Fruit fly (Drosophila melanogaster) whole organism, embryonic: ENCODE data around the gene JIL-1.
A peak's percentile ranks its signal among the peaks of the same experiment; 100 is the strongest.

Experiments
- Ada2b ChIP-seq: fragments of 200-800 bp; sonication (Bioruptor generic); IDR thresholded peaks from 2 replicates; pipeline ENCODE4 v1.3.6; 2022; ENCODE audit warnings: missing biosample characterization, missing genetic modification characterization
- Bdp1 ChIP-seq: fragments of 200-800 bp; sonication (Bioruptor generic); optimal IDR thresholded peaks from 3 replicates; lab custom pipeline; 2016; ENCODE audit warnings: missing biosample characterization, missing genetic modification characterization
- BtbVII ChIP-seq: fragments of 200-800 bp; sonication (Bioruptor generic); optimal IDR thresholded peaks from 3 replicates; lab custom pipeline; 2017; ENCODE audit warnings: missing biosample characterization, mild to moderate bottlenecking, missing genetic modification characterization
- CG10654 ChIP-seq: fragments of 200-800 bp; sonication (Bioruptor generic); optimal IDR thresholded peaks from 2 replicates; lab custom pipeline; 2016; ENCODE audit warnings: missing biosample characterization, missing genetic modification characterization
- CG12071 ChIP-seq: fragments of 200-800 bp; sonication (Bioruptor generic); optimal IDR thresholded peaks from 3 replicates; lab custom pipeline; 2018; ENCODE audit warnings: missing biosample characterization, mild to moderate bottlenecking, missing genetic modification characterization
- CG12155 ChIP-seq: fragments of 200-800 bp; sonication (Bioruptor generic); optimal IDR thresholded peaks from 3 replicates; lab custom pipeline; 2016; ENCODE audit warnings: missing biosample characterization, missing genetic modification characterization
- CG12942 ChIP-seq: fragments of 200-800 bp; sonication (Bioruptor generic); optimal IDR thresholded peaks from 3 replicates; lab custom pipeline; 2016; ENCODE audit warnings: missing biosample characterization, missing genetic modification characterization
- CG1529 ChIP-seq: fragments of 200-800 bp; sonication (Bioruptor generic); optimal IDR thresholded peaks from 3 replicates; lab custom pipeline; 2018; ENCODE audit warnings: missing biosample characterization, missing genetic modification characterization
- CG16779 ChIP-seq: fragments of 200-800 bp; sonication (Bioruptor generic); IDR thresholded peaks from 2 replicates; pipeline ENCODE4 v1.3.6; 2022; ENCODE audit warnings: missing biosample characterization, missing genetic modification characterization
- CG17361 ChIP-seq: fragments of 200-800 bp; sonication (Bioruptor generic); IDR thresholded peaks from 3 replicates; pipeline ENCODE4 v1.3.6; 2022; ENCODE audit warnings: missing biosample characterization, missing genetic modification characterization
- CG18262 ChIP-seq: fragments of 200-800 bp; optimal IDR thresholded peaks from 3 replicates; lab custom pipeline; 2019; ENCODE audit warnings: missing biosample characterization, mild to moderate bottlenecking, missing genetic modification characterization, moderate library complexity
- CG30020 ChIP-seq: fragments of 200-800 bp; optimal IDR thresholded peaks from 2 replicates; lab custom pipeline; 2019; ENCODE audit warnings: missing biosample characterization, mild to moderate bottlenecking, missing genetic modification characterization, moderate library complexity
- CG3065 ChIP-seq: fragments of 200-800 bp; sonication (Bioruptor generic); optimal IDR thresholded peaks from 2 replicates; lab custom pipeline; 2016; ENCODE audit warnings: missing biosample characterization, missing genetic modification characterization
- CG3995 ChIP-seq: fragments of 200-800 bp; sonication (Bioruptor generic); optimal IDR thresholded peaks from 3 replicates; lab custom pipeline; 2016; ENCODE audit warnings: missing biosample characterization, missing genetic modification characterization
- CG43689 ChIP-seq: fragments of 200-800 bp; sonication (Bioruptor generic); IDR thresholded peaks from 2 replicates; pipeline ENCODE4 v1.3.6; 2022; ENCODE audit warnings: missing biosample characterization, missing genetic modification characterization
- CG4820 ChIP-seq: fragments of 200-800 bp; sonication (Bioruptor generic); optimal IDR thresholded peaks from 3 replicates; lab custom pipeline; 2016; ENCODE audit warnings: missing biosample characterization, missing genetic modification characterization
- CG5180 ChIP-seq: fragments of 200-800 bp; sonication (Bioruptor generic); optimal IDR thresholded peaks from 3 replicates; lab custom pipeline; 2017; ENCODE audit warnings: missing biosample characterization, missing genetic modification characterization, mild to moderate bottlenecking, moderate library complexity, missing genetic modification reagents
- CG5953 ChIP-seq: fragments of 200-800 bp; sonication (Bioruptor generic); IDR thresholded peaks from 2 replicates; pipeline ENCODE4 v1.3.6; 2022; ENCODE audit warnings: missing biosample characterization, missing genetic modification characterization
- CG8388 ChIP-seq: fragments of 200-800 bp; sonication (Bioruptor generic); optimal IDR thresholded peaks from 2 replicates; lab custom pipeline; 2019; ENCODE audit warnings: missing biosample characterization, mild to moderate bottlenecking, missing genetic modification characterization, moderate library complexity
- CG8924 ChIP-seq: fragments of 200-800 bp; optimal IDR thresholded peaks from 3 replicates; lab custom pipeline; 2019; ENCODE audit warnings: missing biosample characterization, mild to moderate bottlenecking, missing genetic modification characterization, moderate library complexity
- CG9437 ChIP-seq: fragments of 200-800 bp; sonication (Bioruptor generic); optimal IDR thresholded peaks from 2 replicates; lab custom pipeline; 2018; ENCODE audit warnings: missing biosample characterization, mild to moderate bottlenecking, missing genetic modification characterization
- CG9797 ChIP-seq: fragments of 200-800 bp; sonication (Bioruptor generic); optimal IDR thresholded peaks from 3 replicates; lab custom pipeline; 2018; ENCODE audit warnings: missing biosample characterization, mild to moderate bottlenecking, missing genetic modification characterization
- CkIIα-i1 ChIP-seq: fragments of 200-800 bp; sonication (Bioruptor generic); IDR thresholded peaks from 2 replicates; pipeline ENCODE4 v1.3.6; 2022; ENCODE audit warnings: missing biosample characterization, missing genetic modification characterization
- Drgx ChIP-seq: fragments of 200-800 bp; sonication (Bioruptor generic); IDR thresholded peaks from 2 replicates; pipeline ENCODE4 v1.3.6; 2022; ENCODE audit warnings: missing biosample characterization, missing genetic modification characterization
- E2f2 ChIP-seq: fragments of 200-800 bp; sonication (Bioruptor generic); IDR thresholded peaks from 2 replicates; pipeline ENCODE4 v1.3.6; 2022; ENCODE audit warnings: missing biosample characterization, missing genetic modification characterization
- Fer3 ChIP-seq: fragments of 200-800 bp; sonication (Bioruptor generic); optimal IDR thresholded peaks from 2 replicates; lab custom pipeline; 2018; ENCODE audit warnings: missing biosample characterization, mild to moderate bottlenecking, missing genetic modification characterization, moderate library complexity
- H2.0 ChIP-seq: fragments of 200-800 bp; sonication (Bioruptor generic); IDR thresholded peaks from 2 replicates; pipeline ENCODE4 v1.3.6; 2022; ENCODE audit warnings: missing biosample characterization, missing genetic modification characterization
- HLH54F ChIP-seq: fragments of 200-800 bp; sonication (Bioruptor generic); optimal IDR thresholded peaks from 3 replicates; lab custom pipeline; 2016; ENCODE audit warnings: missing biosample characterization, missing genetic modification characterization
- Hr39 ChIP-seq: fragments of >200 bp; optimal IDR thresholded peaks from 2 replicates; lab custom pipeline; 2017
- MTF-1 ChIP-seq: fragments of 200-800 bp; sonication (Bioruptor generic); optimal IDR thresholded peaks from 2 replicates; lab custom pipeline; 2018; ENCODE audit warnings: missing biosample characterization, mild to moderate bottlenecking, missing genetic modification characterization, borderline replicate concordance
- Oli ChIP-seq: fragments of 200-800 bp; sonication (Bioruptor generic); optimal IDR thresholded peaks from 2 replicates; lab custom pipeline; 2018; ENCODE audit warnings: missing biosample characterization, mild to moderate bottlenecking, missing genetic modification characterization, moderate library complexity
- Side ChIP-seq: fragments of 200-800 bp; sonication (Bioruptor generic); optimal IDR thresholded peaks from 2 replicates; lab custom pipeline; 2016; ENCODE audit warnings: missing biosample characterization, missing genetic modification characterization
- Vsx1 ChIP-seq: fragments of 200-800 bp; sonication (Bioruptor generic); optimal IDR thresholded peaks from 2 replicates; lab custom pipeline; 2017; ENCODE audit warnings: missing biosample characterization, mild to moderate bottlenecking, missing genetic modification characterization, missing genetic modification reagents
- az2 ChIP-seq: fragments of 200-800 bp; sonication (Bioruptor generic); optimal IDR thresholded peaks from 3 replicates; lab custom pipeline; 2016; ENCODE audit warnings: missing biosample characterization, missing genetic modification characterization
- caup ChIP-seq: fragments of 200-800 bp; sonication (Bioruptor generic); optimal IDR thresholded peaks from 3 replicates; lab custom pipeline; 2017; ENCODE audit warnings: missing biosample characterization, mild to moderate bottlenecking, missing genetic modification characterization, moderate library complexity; ENCODE audit not compliant: severe bottlenecking
- chinmo ChIP-seq: fragments of 200-800 bp; sonication (Bioruptor generic); IDR thresholded peaks from 4 replicates; pipeline ENCODE4 v1.3.6; 2022; ENCODE audit warnings: missing biosample characterization, missing genetic modification characterization; ENCODE audit not compliant: partially characterized antibody
- chm ChIP-seq: fragments of 200-800 bp; sonication (Bioruptor generic); IDR thresholded peaks from 2 replicates; pipeline ENCODE4 v1.3.6; 2022; ENCODE audit warnings: missing biosample characterization, missing genetic modification characterization
- eyg ChIP-seq: fragments of 200-800 bp; sonication (Bioruptor generic); optimal IDR thresholded peaks from 3 replicates; lab custom pipeline; 2016; ENCODE audit warnings: missing biosample characterization, missing genetic modification characterization
- ham ChIP-seq: fragments of 200-800 bp; sonication (Bioruptor generic); IDR thresholded peaks from 2 replicates; pipeline ENCODE4 v1.3.6; 2022; ENCODE audit warnings: missing biosample characterization, missing genetic modification characterization
- lab ChIP-seq: fragments of 200-800 bp; sonication (Bioruptor generic); optimal IDR thresholded peaks from 3 replicates; lab custom pipeline; 2017; ENCODE audit warnings: missing biosample characterization, missing genetic modification characterization, mild to moderate bottlenecking, moderate library complexity, missing genetic modification reagents
- odd ChIP-seq: fragments of 200-800 bp; sonication (Bioruptor generic); optimal IDR thresholded peaks from 2 replicates; lab custom pipeline; 2017; ENCODE audit warnings: missing biosample characterization, mild to moderate bottlenecking, missing genetic modification characterization
- phol ChIP-seq: fragments of 200-800 bp; sonication (Bioruptor generic); optimal IDR thresholded peaks from 3 replicates; lab custom pipeline; 2018; ENCODE audit warnings: missing biosample characterization, mild to moderate bottlenecking, missing genetic modification characterization, moderate library complexity
- ranshi ChIP-seq: fragments of 200-800 bp; sonication (Bioruptor generic); IDR thresholded peaks from 2 replicates; pipeline ENCODE4 v1.3.6; 2022; ENCODE audit warnings: missing biosample characterization, missing genetic modification characterization
- shn ChIP-seq: fragments of 200-800 bp; sonication (Bioruptor generic); optimal IDR thresholded peaks from 3 replicates; lab custom pipeline; 2016; ENCODE audit warnings: missing biosample characterization, missing genetic modification characterization
- sisA ChIP-seq: fragments of 200-800 bp; sonication (Bioruptor generic); IDR thresholded peaks from 2 replicates; pipeline ENCODE4 v1.3.6; 2022; ENCODE audit warnings: missing biosample characterization, missing genetic modification characterization
- ssp ChIP-seq: fragments of 200-800 bp; sonication (Bioruptor generic); IDR thresholded peaks from 2 replicates; pipeline ENCODE4 v1.3.6; 2022; ENCODE audit warnings: missing biosample characterization, missing genetic modification characterization
- stc ChIP-seq: fragments of 200-800 bp; sonication (Bioruptor generic); IDR thresholded peaks from 2 replicates; pipeline ENCODE4 v1.3.6; 2022; ENCODE audit warnings: missing biosample characterization, missing genetic modification characterization
- tgo ChIP-seq: fragments of 200-800 bp; sonication (Bioruptor generic); IDR thresholded peaks from 3 replicates; pipeline ENCODE4 v1.3.6; 2022; ENCODE audit warnings: missing biosample characterization, missing genetic modification characterization
- tx ChIP-seq: fragments of 200-800 bp; sonication (Bioruptor generic); optimal IDR thresholded peaks from 2 replicates; lab custom pipeline; 2016; ENCODE audit warnings: missing biosample characterization, missing genetic modification characterization
- vvl ChIP-seq: fragments of 200-800 bp; sonication (Bioruptor generic); IDR thresholded peaks from 2 replicates; pipeline ENCODE4 v1.3.6; 2022; ENCODE audit warnings: missing biosample characterization, missing genetic modification characterization
- wek ChIP-seq: fragments of 200-800 bp; sonication (Bioruptor generic); optimal IDR thresholded peaks from 3 replicates; lab custom pipeline; 2018; ENCODE audit warnings: missing biosample characterization, mild to moderate bottlenecking, missing genetic modification characterization, moderate library complexity
- zen ChIP-seq: fragments of 200-800 bp; sonication (Bioruptor generic); optimal IDR thresholded peaks from 3 replicates; lab custom pipeline; 2018; ENCODE audit warnings: missing biosample characterization, mild to moderate bottlenecking, missing genetic modification characterization, moderate library complexity

JIL-1 gene

DNA sequence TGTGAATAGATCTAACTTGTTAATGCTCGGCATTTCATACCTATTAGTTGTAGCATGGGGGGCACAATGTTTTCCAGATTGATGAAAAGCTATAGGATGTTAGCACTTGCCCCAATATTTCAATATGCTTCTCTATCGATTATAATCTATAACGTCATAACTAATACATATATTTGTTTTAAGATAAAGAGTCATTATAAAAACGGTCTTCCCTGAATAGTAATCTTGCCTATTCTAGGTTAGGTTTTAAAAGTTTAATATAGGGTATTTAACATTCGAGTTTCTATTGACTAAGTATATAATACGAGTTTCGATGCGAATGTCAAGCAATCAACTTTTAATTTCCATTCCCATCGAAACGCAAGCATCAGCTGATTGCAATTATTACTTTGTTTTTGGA, 31.8 kb downstream of the JIL-1 start, which contains the start of the genes CG6321 and Blos2 (continued):
- no peak for TF ChIP-seq Bdp1 (GFP tag; lab: Kevin White, UChicago)
- peak; percentile 88 for TF ChIP-seq vvl (GFP tag; lab: Robert Waterston, UW)
- peak; percentile 54 for TF ChIP-seq sisA (GFP tag; lab: Robert Waterston, UW)
- TF ChIP-seq MTF-1 (GFP tag; lab: Kevin White, UChicago), result peak; percentile 6
- no peak for TF ChIP-seq Hr39 (lab: Kevin White, UChicago)
- TF ChIP-seq az2 (GFP tag; lab: Kevin White, UChicago), result peak; percentile 66
- TF ChIP-seq Fer3, result peak; percentile 80
- TF ChIP-seq shn, result no peak
- TF ChIP-seq zen, result peak; percentile 82
- peak; percentile 81 for TF ChIP-seq phol
- TF ChIP-seq CkIIα-i1 (GFP tag; lab: Robert Waterston, UW), result no peak
- no peak for TF ChIP-seq ham (GFP tag; lab: Robert Waterston, UW)
- TF ChIP-seq BtbVII (GFP tag; lab: Kevin White, UChicago), result peak; percentile 71
- peak; percentile 50 for TF ChIP-seq CG10654 (GFP tag; lab: Kevin White, UChicago)
- no peak for TF ChIP-seq CG12942 (GFP tag; lab: Kevin White, UChicago)
- peak; percentile 55 for TF ChIP-seq CG4820
- TF ChIP-seq Oli (tag; lab: Kevin White, UChicago), result peak; percentile 78
- peak; percentile 77 for TF ChIP-seq CG8388 (GFP tag; lab: Kevin White, UChicago)
- TF ChIP-seq CG3995 (GFP tag; lab: Kevin White, UChicago), result no peak
- TF ChIP-seq eyg (GFP tag; lab: Kevin White, UChicago), result no peak
- TF ChIP-seq CG9437 (GFP tag; lab: Kevin White, UChicago), result peak; percentile 69
- peak; percentile 79 for TF ChIP-seq stc (GFP tag; lab: Robert Waterston, UW)
- TF ChIP-seq CG1529, result peak; percentile 59
- peak; percentile 58 for TF ChIP-seq E2f2 (GFP tag; lab: Robert Waterston, UW)
- no peak for TF ChIP-seq CG43689 (GFP tag; lab: Robert Waterston, UW)
- no peak for TF ChIP-seq H2.0 (GFP tag; lab: Robert Waterston, UW)
- TF ChIP-seq chm (GFP tag; lab: Robert Waterston, UW), result peak; percentile 55; the same call in 1 of the 2 replicates
- peak; percentile 87 for TF ChIP-seq CG8924 (tag; lab: Kevin White, UChicago)
- peak; percentile 33 for TF ChIP-seq HLH54F (GFP tag; lab: Kevin White, UChicago)
- TF ChIP-seq Ada2b (GFP tag; lab: Robert Waterston, UW), result peak; percentile 60; the same call in 1 of the 2 replicates
- peak; percentile 86 for TF ChIP-seq lab (GFP tag; lab: Kevin White, UChicago)
- TF ChIP-seq CG9797, result no peak
- peak; percentile 86 for TF ChIP-seq CG18262 (tag; lab: Kevin White, UChicago)
- no peak for TF ChIP-seq chinmo (GFP tag; lab: Robert Waterston, UW)
- TF ChIP-seq CG30020 (tag; lab: Kevin White, UChicago), result peak; percentile 43
- no peak for TF ChIP-seq CG5953 (GFP tag; lab: Robert Waterston, UW)
- TF ChIP-seq CG3065, result no peak
- TF ChIP-seq CG12071 (GFP tag; lab: Kevin White, UChicago), result peak; percentile 57
- peak; percentile 65; the same call in 1 of the 2 replicates for TF ChIP-seq ranshi (GFP tag; lab: Robert Waterston, UW)
- TF ChIP-seq tgo (GFP tag; lab: Robert Waterston, UW), result peak; percentile 64; the same call in 1 of the 3 replicates
- peak; percentile 69 for TF ChIP-seq odd (GFP tag; lab: Kevin White, UChicago)
- no peak for TF ChIP-seq ssp
- peak; percentile 40 for TF ChIP-seq CG5180
- no peak for TF ChIP-seq CG16779 (GFP tag; lab: Robert Waterston, UW)
- TF ChIP-seq wek (GFP tag; lab: Kevin White, UChicago), result peak; percentile 33
- peak; percentile 77 for TF ChIP-seq Drgx (GFP tag; lab: Robert Waterston, UW)
- peak; percentile 72 for TF ChIP-seq caup (GFP tag; lab: Kevin White, UChicago)
- peak; percentile 81 for TF ChIP-seq CG17361 (GFP tag; lab: Robert Waterston, UW)
- peak; percentile 34 for TF ChIP-seq Vsx1 (GFP tag; lab: Kevin White, UChicago)
- TF ChIP-seq Side (GFP tag; lab: Kevin White, UChicago), result peak; percentile 38
- TF ChIP-seq tx (GFP tag; lab: Kevin White, UChicago), result peak; percentile 3
- peak; percentile 64 for TF ChIP-seq CG12155 (GFP tag; lab: Kevin White, UChicago)
